Fruit fly (Drosophila melanogaster) whole organism, pupa: ENCODE results near the gene CG11679.

Experiments used
- CG13204 ChIP-seq: fragments of 200-800 bp; sonication (Bioruptor generic); optimal IDR thresholded peaks from 2 replicates; lab custom pipeline; 2018; ENCODE audit warnings: missing biosample characterization, mild to moderate bottlenecking, missing genetic modification characterization, moderate library complexity
- CG15710 ChIP-seq: fragments of 200-800 bp; sonication (Bioruptor generic); optimal IDR thresholded peaks from 2 replicates; lab custom pipeline; 2018; ENCODE audit warnings: missing biosample characterization, mild to moderate bottlenecking, missing genetic modification characterization, moderate library complexity
- CG17806 ChIP-seq: fragments of 200-800 bp; sonication (Bioruptor generic); optimal IDR thresholded peaks from 2 replicates; lab custom pipeline; 2018; ENCODE audit warnings: missing biosample characterization, mild to moderate bottlenecking, missing genetic modification characterization, moderate library complexity
- CG32121 ChIP-seq: fragments of 200-800 bp; sonication (Bioruptor generic); IDR thresholded peaks from 2 replicates; pipeline ENCODE4 v1.3.6; 2022; ENCODE audit warnings: missing biosample characterization, missing genetic modification characterization
- CG34367 ChIP-seq: fragments of 200-800 bp; sonication (Bioruptor generic); optimal IDR thresholded peaks from 2 replicates; lab custom pipeline; 2018; ENCODE audit warnings: missing biosample characterization, mild to moderate bottlenecking, missing genetic modification characterization
- CG4496 ChIP-seq: fragments of 200-800 bp; sonication (Bioruptor generic); IDR thresholded peaks from 3 replicates; pipeline ENCODE4 v1.3.6; 2022; ENCODE audit warnings: missing biosample characterization, missing genetic modification characterization
- CG8301 ChIP-seq: fragments of 200-800 bp; sonication (Bioruptor generic); optimal IDR thresholded peaks from 2 replicates; lab custom pipeline; 2018; ENCODE audit warnings: missing biosample characterization, mild to moderate bottlenecking, missing genetic modification characterization
- CG9948 ChIP-seq: fragments of 200-800 bp; sonication (Bioruptor generic); optimal IDR thresholded peaks from 2 replicates; lab custom pipeline; 2018; ENCODE audit warnings: missing biosample characterization, mild to moderate bottlenecking, missing genetic modification characterization, moderate library complexity
- EcR ChIP-seq: fragments of 200-800 bp; sonication (Bioruptor generic); optimal IDR thresholded peaks from 3 replicates; lab custom pipeline; 2019; ENCODE audit warnings: missing biosample characterization, missing genetic modification characterization, mild to moderate bottlenecking, moderate library complexity, missing genetic modification reagents
- Pif1A ChIP-seq: fragments of 200-800 bp; sonication (Bioruptor generic); optimal IDR thresholded peaks from 3 replicates; lab custom pipeline; 2016; ENCODE audit warnings: missing biosample characterization, missing genetic modification characterization
- fd96Ca ChIP-seq: fragments of 200-800 bp; sonication (Bioruptor generic); IDR thresholded peaks from 3 replicates; pipeline ENCODE4 v1.3.6; 2022; ENCODE audit warnings: missing biosample characterization, missing genetic modification characterization
- gl ChIP-seq: fragments of 200-800 bp; sonication (Bioruptor generic); optimal IDR thresholded peaks from 2 replicates; lab custom pipeline; 2018; ENCODE audit warnings: missing biosample characterization, mild to moderate bottlenecking, missing genetic modification characterization

dm6 chrX:15697581-15698208 is 41.1 kb downstream of the CG11679 start:
- peak; percentile 86 for TF ChIP-seq CG17806 (tag; lab: Kevin White, UChicago)
- TF ChIP-seq gl (tag; lab: Kevin White, UChicago) = peak; percentile 76
- TF ChIP-seq EcR = peak; percentile 2
- TF ChIP-seq Pif1A (GFP tag; lab: Kevin White, UChicago) = no peak
- TF ChIP-seq CG34367 (tag; lab: Kevin White, UChicago) = peak; percentile 75
- peak; percentile 82 for TF ChIP-seq CG15710 (tag; lab: Kevin White, UChicago)
- TF ChIP-seq CG4496 = peak; percentile 94
- peak; percentile 95 for TF ChIP-seq CG32121
- TF ChIP-seq CG8301 (tag; lab: Kevin White, UChicago) = peak; percentile 89
- peak; percentile 84 for TF ChIP-seq CG9948 (tag; lab: Kevin White, UChicago)
- no peak for TF ChIP-seq CG13204 (GFP tag; lab: Kevin White, UChicago)
- peak; percentile 90 for TF ChIP-seq fd96Ca (GFP tag; lab: Robert Waterston, UW)
